Worm (Caenorhabditis elegans) whole organism, L1 larva: ENCODE results near the gene pfk-1.1.

ENCODE experiments used
- ceh-82 ChIP-seq, 3 experiments: fragments of 150-350 bp in 1 of 3; sonication (generic microtip) in 2 of 3; optimal IDR thresholded peaks; 2 replicates each; lab custom pipeline; 2014 to 2017; ENCODE audit warnings: missing biosample characterization in 3 of 3, missing genetic modification characterization in 3 of 3
- egl-27 ChIP-seq, 2 experiments: fragments of 150-350 bp in 1 of 2; sonication (generic microtip); optimal IDR thresholded peaks; 3 replicates each; lab custom pipeline; 2017 to 2018; ENCODE audit warnings: missing biosample characterization in 2 of 2, missing genetic modification characterization in 2 of 2, missing genetic modification reagents in 2 of 2
- fos-1 ChIP-seq: fragments of 150-350 bp; optimal IDR thresholded peaks from 2 replicates; lab custom pipeline; 2014; ENCODE audit warnings: missing biosample characterization, missing genetic modification characterization
- nhr-11 ChIP-seq: fragments of 150-350 bp; optimal IDR thresholded peaks from 2 replicates; lab custom pipeline; 2014; ENCODE audit warnings: missing biosample characterization, missing genetic modification characterization
- nhr-12 ChIP-seq: sonication (generic microtip); optimal IDR thresholded peaks from 2 replicates; lab custom pipeline; 2017; ENCODE audit warnings: missing biosample characterization, missing genetic modification characterization
- nhr-237 ChIP-seq: fragments of 150-350 bp; optimal IDR thresholded peaks from 2 replicates; lab custom pipeline; 2014; ENCODE audit warnings: missing biosample characterization, missing genetic modification characterization
- nhr-76 ChIP-seq: sonication (generic microtip); optimal IDR thresholded peaks from 2 replicates; lab custom pipeline; 2017; ENCODE audit warnings: missing biosample characterization, missing genetic modification characterization
- nhr-77 ChIP-seq: fragments of 150-350 bp; optimal IDR thresholded peaks from 2 replicates; lab custom pipeline; 2014; ENCODE audit warnings: missing biosample characterization, missing genetic modification characterization
- pax-3 ChIP-seq: fragments of 200-800 bp; sonication (Bioruptor generic); optimal IDR thresholded peaks from 2 replicates; lab custom pipeline; 2018; ENCODE audit warnings: mild to moderate bottlenecking, missing genetic modification characterization, moderate library complexity, missing compliant biosample characterization
- pqm-1 ChIP-seq: sonication (generic microtip); optimal IDR thresholded peaks from 3 replicates; lab custom pipeline; 2017; ENCODE audit warnings: missing biosample characterization, missing genetic modification characterization
- zag-1 ChIP-seq: fragments of 150-350 bp; optimal IDR thresholded peaks from 2 replicates; lab custom pipeline; 2014; ENCODE audit warnings: missing biosample characterization, missing genetic modification characterization

DNA sequence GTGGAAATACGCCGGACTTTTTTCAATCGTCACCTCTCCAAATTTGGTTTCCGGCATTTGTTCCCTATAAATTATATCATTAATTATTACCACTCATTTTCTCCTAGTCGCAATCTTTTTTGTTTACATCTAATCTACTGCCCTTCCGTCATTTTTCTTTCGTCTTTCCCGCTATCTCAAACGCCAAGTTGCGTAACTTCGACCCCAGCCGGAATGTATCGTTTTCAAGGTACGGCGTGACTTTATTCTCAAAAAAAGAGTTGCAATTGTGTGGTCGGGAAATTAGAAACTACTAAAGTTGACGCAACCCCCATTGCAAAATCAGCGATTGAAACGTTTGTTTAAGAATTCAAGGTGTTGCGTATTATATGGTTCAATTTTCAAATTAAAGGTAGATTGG, 21.2 kb upstream of the pfk-1.1 start:
- TF ChIP-seq nhr-76 (tag; lab: Kevin White, UChicago): no peak
- no peak for TF ChIP-seq nhr-77 (tag; lab: Kevin White, UChicago)
- TF ChIP-seq fos-1 (tag; lab: Kevin White, UChicago): no peak
- no peak for TF ChIP-seq ceh-82 (tag; optimal IDR thresholded peaks at IDR 0.05; lab: Kevin White, UChicago)
- no peak for TF ChIP-seq nhr-237 (tag; lab: Kevin White, UChicago)
- no peak for TF ChIP-seq zag-1 (tag; lab: Kevin White, UChicago)
- no peak for TF ChIP-seq pax-3 (tag; lab: Kevin White, UChicago)
- TF ChIP-seq nhr-11 (tag; lab: Kevin White, UChicago): no peak
- TF ChIP-seq pqm-1 (tag; lab: Kevin White, UChicago): no peak
- no peak for TF ChIP-seq egl-27 (tag; optimal IDR thresholded peaks at IDR 0.05; lab: Kevin White, UChicago)
- no peak for TF ChIP-seq nhr-12 (tag; lab: Kevin White, UChicago)
